Worm (Caenorhabditis elegans) whole organism, L4/young adult: ENCODE measurements around the gene T08H10.3.

Source experiments
- W03F9.2 ChIP-seq: fragments of 150-350 bp; optimal IDR thresholded peaks from 2 replicates; lab custom pipeline; 2014; ENCODE audit warnings: missing biosample characterization, missing genetic modification characterization
- dao-5 ChIP-seq: sonication (generic microtip); optimal IDR thresholded peaks from 2 replicates; lab custom pipeline; 2016; ENCODE audit warnings: missing genotype, missing genetic modification characterization, moderate library complexity, missing compliant biosample characterization

- no peak for TF ChIP-seq W03F9.2 (tag; lab: Kevin White, UChicago)
- no peak for TF ChIP-seq dao-5 (tag; lab: Kevin White, UChicago)
Measured at ce11 chrV:4483049-4483507, 11.9 kb downstream of the T08H10.3 start, which contains the start of gene exc-15.
